Worm (Caenorhabditis elegans): Measurements from ENCODE around the gene F13E9.13.
A peak's percentile ranks its signal among the peaks of the same experiment; 100 is the strongest.

The F13E9.13 gene

ce11 chrIV:10909206-10909605 lies 27.9 kb downstream of the F13E9.13 start, which contains the start of gene ZK596.2:
TSS of gene ZK596.2 (minus strand) at chrIV:10909306.
- TF ChIP-seq T20F7.1 (GFP tag; optimal IDR thresholded peaks at IDR 0.05) (no peak), hlh-11 (tag; optimal IDR thresholded peaks at IDR 0.05) (no peak), ces-1 (GFP tag; optimal IDR thresholded peaks at IDR 0.05) (no peak), nhr-41 (GFP tag; IDR thresholded peaks at IDR 0.05) (no peak), madf-5 (GFP tag; IDR thresholded peaks at IDR 0.05) (no peak), daf-12 (tag; optimal IDR thresholded peaks at IDR 0.05) (no peak), zfp-3 (GFP tag; conservative IDR thresholded peaks at IDR 0.05) (no peak), zip-11 (GFP tag; IDR thresholded peaks at IDR 0.05) (no peak), ztf-11 (tag; optimal IDR thresholded peaks at IDR 0.05) (no peak), pqm-1 (tag; optimal IDR thresholded peaks at IDR 0.05) (no peak), daf-19 (GFP tag; conservative IDR thresholded peaks at IDR 0.05) (no peak), ama-1 (optimal IDR thresholded peaks at IDR 0.05) (no peak)

- TF ChIP-seq nhr-102 (tag; optimal IDR thresholded peaks at IDR 0.05) (no peak), mep-1 (tag; optimal IDR thresholded peaks at IDR 0.05) (no peak), aly-2 (tag; optimal IDR thresholded peaks at IDR 0.05) (no peak), T20F7.1 (GFP tag; optimal IDR thresholded peaks at IDR 0.05) (peak; percentile 36), ceh-20 (GFP tag; IDR thresholded peaks at IDR 0.05) (no peak), nhr-28 (tag; optimal IDR thresholded peaks at IDR 0.05) (peak; percentile 73), spr-1 (tag; optimal IDR thresholded peaks at IDR 0.05) (no peak), php-3 (GFP tag; IDR thresholded peaks at IDR 0.05) (0 out of 2 replicates have a peak, but pooled peaks have one; percentile 39), skn-1 (tag; optimal IDR thresholded peaks at IDR 0.05) (no peak), ceh-32 (tag; optimal IDR thresholded peaks at IDR 0.05; ENCODE audit: poor library complexity) (no peak), daf-16 (GFP tag; optimal IDR thresholded peaks at IDR 0.05) (no peak), daf-16 (tag; optimal IDR thresholded peaks at IDR 0.05) (peak; percentile 80), attf-4 (tag; optimal IDR thresholded peaks at IDR 0.05) (no peak), F37D6.2 (tag; optimal IDR thresholded peaks at IDR 0.05) (no peak), set-16 (GFP tag; IDR thresholded peaks at IDR 0.05) (no peak), mes-2 (tag; optimal IDR thresholded peaks at IDR 0.05; ENCODE audit: poor library complexity, severe bottlenecking) (no peak), F44E2.7 (GFP tag; IDR thresholded peaks at IDR 0.05) (no peak), pqm-1 (tag; optimal IDR thresholded peaks at IDR 0.05) (peak; percentile 65), tag-97 (GFP tag; IDR thresholded peaks at IDR 0.05) (no peak), nhr-77 (tag; optimal IDR thresholded peaks at IDR 0.05) (peak; percentile 41), dve-1 (tag; optimal IDR thresholded peaks at IDR 0.05; ENCODE audit: insufficient read depth) (peak; percentile 77), mdl-1 (tag; optimal IDR thresholded peaks at IDR 0.05) (peak in 1 of 2 experiments; percentile 37), unc-130 (GFP tag; optimal IDR thresholded peaks at IDR 0.05) (no peak), hlh-11 (tag; optimal IDR thresholded peaks at IDR 0.05) (peak; percentile 82), ceh-62 (tag; optimal IDR thresholded peaks at IDR 0.05) (no peak), F26F4.8 (GFP tag; conservative IDR thresholded peaks at IDR 0.05) (no peak), nhr-10 (tag; optimal IDR thresholded peaks at IDR 0.05) (no peak), hlh-30 (tag; optimal IDR thresholded peaks at IDR 0.05; ENCODE audit: insufficient read depth) (peak; percentile 63), zfp-3 (GFP tag; conservative IDR thresholded peaks at IDR 0.05) (no peak), ceh-44 (GFP tag; IDR thresholded peaks at IDR 0.05) (no peak), nhr-48 (tag; optimal IDR thresholded peaks at IDR 0.05) (peak; percentile 7), unc-39 (tag; optimal IDR thresholded peaks at IDR 0.05) (no peak)
Observed at ce11 chrIV:10909708-10910107, 28.4 kb downstream of the F13E9.13 start, which contains the start of gene pyk-2. TSS of gene pyk-2 (plus strand) at chrIV:10909913.

DNA sequence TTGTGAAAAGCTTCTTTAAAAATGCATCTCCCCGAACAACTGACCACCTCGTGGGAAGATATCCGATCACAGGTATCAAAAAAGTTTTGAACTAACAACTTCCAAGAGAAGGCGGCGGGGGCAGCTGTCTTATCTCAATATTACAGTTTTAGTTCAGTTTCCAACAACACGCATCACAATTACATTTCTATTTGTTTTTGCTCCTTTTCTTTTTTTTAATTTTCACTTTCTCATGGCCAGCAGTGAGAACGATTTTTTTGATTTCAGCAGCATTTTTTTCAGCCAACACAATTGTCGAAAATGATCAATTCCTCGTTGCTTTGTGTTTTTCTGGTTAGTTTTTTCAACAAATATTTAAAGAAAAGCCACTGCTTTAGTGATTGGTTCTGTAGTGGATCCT lies 31.7 kb downstream of the F13E9.13 start, which contains the start of gene ZK593.2:
Gene ZK593.2, plus strand, starts transcription at position 301 of the 400 bp plus-strand sequence.
- TF ChIP-seq mxl-3 (GFP tag; optimal IDR thresholded peaks at IDR 0.05) (no peak), zip-11 (GFP tag; IDR thresholded peaks at IDR 0.05) (no peak), unc-130 (GFP tag; optimal IDR thresholded peaks at IDR 0.05) (no peak), hlh-30 (tag; optimal IDR thresholded peaks at IDR 0.05; ENCODE audit: insufficient read depth) (no peak), ztf-11 (tag; optimal IDR thresholded peaks at IDR 0.05) (no peak), mep-1 (tag; optimal IDR thresholded peaks at IDR 0.05) (no peak), vab-7 (GFP tag; IDR thresholded peaks at IDR 0.05) (no peak), nhr-102 (tag; optimal IDR thresholded peaks at IDR 0.05) (no peak), lin-13 (GFP tag; optimal IDR thresholded peaks at IDR 0.05) (no peak), dmd-6 (GFP tag; IDR thresholded peaks at IDR 0.05) (peak; percentile 7; the same call in 1 of the 2 replicates), skn-1 (tag; optimal IDR thresholded peaks at IDR 0.05) (no peak), php-3 (GFP tag; IDR thresholded peaks at IDR 0.05) (no peak), lin-29 (GFP tag; IDR thresholded peaks at IDR 0.05) (no peak), set-16 (GFP tag; IDR thresholded peaks at IDR 0.05) (no peak), rbr-2 (tag; optimal IDR thresholded peaks at IDR 0.05) (no peak), lin-15B (tag; optimal IDR thresholded peaks at IDR 0.05) (no peak), attf-4 (tag; optimal IDR thresholded peaks at IDR 0.05) (no peak), daf-16 (GFP tag; optimal IDR thresholded peaks at IDR 0.05) (no peak), daf-16 (tag; optimal IDR thresholded peaks at IDR 0.05) (peak; percentile 8), lim-7 (GFP tag; IDR thresholded peaks at IDR 0.05) (no peak), ama-1 (optimal IDR thresholded peaks at IDR 0.05) (peak; percentile 59)

Data from whole organism, L4 larva.